Fruit fly (Drosophila melanogaster) whole organism, wandering third instar larva: Measurements from ENCODE around the gene CG11889.

Experiments used
- CG9705 ChIP-seq: fragments of 200-800 bp; sonication (Bioruptor generic); optimal IDR thresholded peaks from 2 replicates; lab custom pipeline; 2018; ENCODE audit warnings: missing biosample characterization, mild to moderate bottlenecking, missing genetic modification characterization
- GATAd ChIP-seq: sonication (Bioruptor generic); optimal IDR thresholded peaks from 2 replicates; lab custom pipeline; 2016; ENCODE audit warnings: missing biosample characterization, missing genetic modification characterization
- Hnf4 ChIP-seq: fragments of 200-800 bp; sonication (Bioruptor generic); optimal IDR thresholded peaks from 2 replicates; lab custom pipeline; 2016; ENCODE audit warnings: missing biosample characterization, mild to moderate bottlenecking, missing genetic modification characterization
- Hr78 ChIP-seq: fragments of >200 bp; optimal IDR thresholded peaks from 2 replicates; lab custom pipeline; 2017; ENCODE audit warnings: missing biosample characterization, missing genetic modification characterization
- Myc ChIP-seq: fragments of >200 bp; optimal IDR thresholded peaks from 2 replicates; lab custom pipeline; 2017
- dsf ChIP-seq: sonication (Bioruptor generic); optimal IDR thresholded peaks from 2 replicates; lab custom pipeline; 2016; ENCODE audit warnings: missing biosample characterization, missing genetic modification characterization, borderline replicate concordance
- ey ChIP-seq: fragments of 200-800 bp; sonication (Bioruptor generic); optimal IDR thresholded peaks from 2 replicates; lab custom pipeline; 2016; ENCODE audit warnings: missing biosample characterization, missing genetic modification characterization
- h ChIP-seq: fragments of 200-800 bp; sonication (Bioruptor generic); optimal IDR thresholded peaks from 3 replicates; lab custom pipeline; 2016; ENCODE audit warnings: missing biosample characterization, mild to moderate bottlenecking, missing genetic modification characterization
- psq ChIP-seq: fragments of 200-800 bp; sonication (Bioruptor generic); optimal IDR thresholded peaks from 3 replicates; lab custom pipeline; 2017; ENCODE audit warnings: missing biosample characterization, mild to moderate bottlenecking, missing genetic modification characterization, moderate library complexity
- rgr ChIP-seq: fragments of 200-800 bp; sonication (Bioruptor generic); optimal IDR thresholded peaks from 3 replicates; lab custom pipeline; 2016; ENCODE audit warnings: missing biosample characterization, mild to moderate bottlenecking, missing genetic modification characterization

DNA sequence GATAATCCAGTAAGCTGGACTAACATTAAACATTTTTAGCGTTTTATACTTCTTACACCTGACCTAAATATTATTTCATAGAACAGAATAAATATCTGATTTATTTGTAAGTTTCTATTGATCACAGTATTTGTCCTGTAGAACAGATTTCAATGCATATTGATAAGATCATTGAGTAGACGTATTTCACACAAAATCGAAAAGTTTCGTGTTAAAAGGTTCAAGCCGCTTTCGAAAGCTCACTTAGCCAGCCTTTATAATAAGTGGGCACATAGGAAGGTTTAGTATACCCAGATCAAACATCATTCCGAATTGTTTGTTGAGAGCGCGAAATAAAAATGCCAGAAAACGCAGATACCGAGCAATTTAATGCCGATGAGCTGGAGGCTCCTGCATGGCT lies 19.6 kb downstream of the CG11889 start, which contains the start of gene CG11893:
- TF ChIP-seq h (GFP tag; lab: Kevin White, UChicago) (no peak), CG9705 (GFP tag; lab: Kevin White, UChicago) (no peak), Hnf4 (GFP tag; lab: Kevin White, UChicago) (no peak), rgr (GFP tag; lab: Kevin White, UChicago) (no peak), GATAd (no peak), Myc (lab: Kevin White, UChicago) (no peak), psq (no peak), Hr78 (GFP tag; lab: Kevin White, UChicago) (no peak), dsf (GFP tag; lab: Kevin White, UChicago) (no peak), ey (GFP tag; lab: Kevin White, UChicago) (no peak)
